Worm (Caenorhabditis elegans) whole organism, young adult: ENCODE measurements around the gene F31D4.8.

Experiments used
- B0019.2 ChIP-seq: fragments of 200-800 bp; sonication (Bioruptor generic); conservative IDR thresholded peaks from 2 replicates; pipeline ENCODE4 v1.3.6; 2022; ENCODE audit warnings: missing genetic modification reagents, missing genetic modification characterization, missing compliant biosample characterization
- B0261.1 ChIP-seq: sonication (generic microtip); optimal IDR thresholded peaks from 2 replicates; lab custom pipeline; 2016; ENCODE audit warnings: mild to moderate bottlenecking, missing genetic modification characterization, moderate library complexity, missing compliant biosample characterization
- D2030.7 ChIP-seq: fragments of 200-800 bp; sonication (Bioruptor generic); IDR thresholded peaks from 2 replicates; pipeline ENCODE4 v1.3.6; 2022; ENCODE audit warnings: missing genetic modification reagents, missing genetic modification characterization, missing compliant biosample characterization
- F23B12.7 ChIP-seq: sonication (generic microtip); optimal IDR thresholded peaks from 2 replicates; lab custom pipeline; 2017; ENCODE audit warnings: missing genetic modification characterization, mild to moderate bottlenecking, missing compliant biosample characterization, antibody characterized with exemption, moderate library complexity; ENCODE audit not compliant: insufficient read depth
- F37B4.10 ChIP-seq: fragments of 200-800 bp; sonication (Bioruptor generic); IDR thresholded peaks from 2 replicates; pipeline ENCODE4 v1.3.6; 2022; ENCODE audit warnings: missing genetic modification characterization, missing compliant biosample characterization
- T07F8.4 ChIP-seq: sonication (generic microtip); optimal IDR thresholded peaks from 2 replicates; lab custom pipeline; 2016; ENCODE audit warnings: mild to moderate bottlenecking, missing genetic modification characterization, moderate library complexity, missing compliant biosample characterization
- Y53F4B.3 ChIP-seq: fragments of 200-800 bp; sonication (Bioruptor generic); IDR thresholded peaks from 2 replicates; pipeline ENCODE4 v1.3.6; 2022; ENCODE audit warnings: missing genetic modification reagents, missing genetic modification characterization, missing compliant biosample characterization
- Y56A3A.18 ChIP-seq: fragments of 200-800 bp; sonication (Bioruptor generic); IDR thresholded peaks from 2 replicates; pipeline ENCODE4 v1.3.6; 2022; ENCODE audit warnings: missing genetic modification reagents, missing genetic modification characterization, missing compliant biosample characterization
- ama-1 ChIP-seq, 3 experiments: fragments of 150-350 bp in 1 of 3; sonication (generic microtip) in 2 of 3; optimal IDR thresholded peaks; 2 replicates each; lab custom pipeline; 2014 to 2018; ENCODE audit warnings: missing biosample characterization in 2 of 3, missing genetic modification characterization in 2 of 3, missing genetic modification reagents in 2 of 3
- atf-7 ChIP-seq: sonication (generic microtip); optimal IDR thresholded peaks from 2 replicates; lab custom pipeline; 2017; ENCODE audit warnings: mild to moderate bottlenecking, missing genetic modification characterization, missing compliant biosample characterization
- athp-1 ChIP-seq: sonication (generic microtip); optimal IDR thresholded peaks from 2 replicates; lab custom pipeline; 2017; ENCODE audit warnings: mild to moderate bottlenecking, missing genetic modification characterization, missing compliant biosample characterization
- ccch-3 ChIP-seq: fragments of 200-800 bp; sonication (Bioruptor generic); optimal IDR thresholded peaks from 2 replicates; lab custom pipeline; 2018; ENCODE audit warnings: mild to moderate bottlenecking, missing genetic modification characterization, missing compliant biosample characterization
- ceh-40 ChIP-seq: fragments of 200-800 bp; sonication (Bioruptor generic); IDR thresholded peaks from 2 replicates; pipeline ENCODE4 v1.3.6; 2022; ENCODE audit warnings: missing genetic modification characterization, missing compliant biosample characterization
- ceh-79 ChIP-seq: sonication (generic microtip); optimal IDR thresholded peaks from 2 replicates; lab custom pipeline; 2017; ENCODE audit warnings: mild to moderate bottlenecking, missing genetic modification characterization, missing compliant biosample characterization
- dox-1 ChIP-seq: fragments of 200-800 bp; sonication (Bioruptor generic); IDR thresholded peaks from 2 replicates; pipeline ENCODE4 v1.3.6; 2022; ENCODE audit warnings: missing genetic modification reagents, missing genetic modification characterization, missing compliant biosample characterization
- dpff-1 ChIP-seq: sonication (generic microtip); optimal IDR thresholded peaks from 2 replicates; lab custom pipeline; 2017; ENCODE audit warnings: mild to moderate bottlenecking, missing genetic modification characterization, missing compliant biosample characterization
- efl-1 ChIP-seq: fragments of 150-350 bp; optimal IDR thresholded peaks from 2 replicates; lab custom pipeline; 2014; ENCODE audit warnings: missing biosample characterization, missing genetic modification reagents, missing genetic modification characterization
- egrh-3 ChIP-seq: fragments of 200-800 bp; sonication (Bioruptor generic); IDR thresholded peaks from 2 replicates; pipeline ENCODE4 v1.3.6; 2022; ENCODE audit warnings: missing genetic modification reagents, missing genetic modification characterization, missing compliant biosample characterization
- ekl-4 ChIP-seq: fragments of 200-800 bp; sonication (Bioruptor generic); IDR thresholded peaks from 2 replicates; pipeline ENCODE4 v1.3.6; 2022; ENCODE audit warnings: missing genetic modification reagents, missing genetic modification characterization, missing compliant biosample characterization
- ets-4 ChIP-seq: fragments of 200-800 bp; sonication (Bioruptor generic); optimal IDR thresholded peaks from 2 replicates; lab custom pipeline; 2018; ENCODE audit warnings: mild to moderate bottlenecking, missing genetic modification characterization, missing compliant biosample characterization
- hlh-12 ChIP-seq: sonication (generic microtip); optimal IDR thresholded peaks from 2 replicates; lab custom pipeline; 2016; ENCODE audit warnings: missing genetic modification characterization, missing compliant biosample characterization
- lag-1 ChIP-seq: fragments of 200-800 bp; sonication (Bioruptor generic); IDR thresholded peaks from 2 replicates; pipeline ENCODE4 v1.3.6; 2022; ENCODE audit warnings: missing genetic modification reagents, missing genetic modification characterization, missing compliant biosample characterization
- lin-35 ChIP-seq, 3 experiments: fragments of 150-350 bp in 2 of 3; sonication (generic microtip) in 1 of 3; optimal IDR thresholded peaks; 2 replicates each; lab custom pipeline; 2014 to 2018; ENCODE audit warnings: missing biosample characterization in 3 of 3, missing genetic modification characterization in 3 of 3, missing genetic modification reagents in 3 of 3
- lin-54 ChIP-seq: fragments of 200-800 bp; sonication (Bioruptor generic); optimal IDR thresholded peaks from 2 replicates; lab custom pipeline; 2018; ENCODE audit warnings: mild to moderate bottlenecking, missing genetic modification characterization, missing compliant biosample characterization
- lsl-1 ChIP-seq: fragments of 200-800 bp; sonication (Bioruptor generic); optimal IDR thresholded peaks from 2 replicates; lab custom pipeline; 2018; ENCODE audit warnings: mild to moderate bottlenecking, missing genetic modification characterization, moderate library complexity, missing compliant biosample characterization
- madf-8 ChIP-seq: fragments of 200-800 bp; sonication (Bioruptor generic); conservative IDR thresholded peaks from 2 replicates; pipeline ENCODE4 v1.3.6; 2022; ENCODE audit warnings: missing genetic modification reagents, missing genetic modification characterization, missing compliant biosample characterization
- mxl-1 ChIP-seq: sonication (generic microtip); optimal IDR thresholded peaks from 2 replicates; lab custom pipeline; 2016; ENCODE audit warnings: missing genetic modification characterization, missing compliant biosample characterization
- nfya-2 ChIP-seq: fragments of 200-800 bp; sonication (Bioruptor generic); IDR thresholded peaks from 2 replicates; pipeline ENCODE4 v1.3.6; 2022; ENCODE audit warnings: missing genetic modification reagents, missing genetic modification characterization, missing compliant biosample characterization
- nhr-80 ChIP-seq: sonication (generic microtip); optimal IDR thresholded peaks from 2 replicates; lab custom pipeline; 2016; ENCODE audit warnings: missing genetic modification characterization, missing compliant biosample characterization
- nhr-90 ChIP-seq: sonication (generic microtip); optimal IDR thresholded peaks from 2 replicates; lab custom pipeline; 2016; ENCODE audit warnings: missing genotype, mild to moderate bottlenecking, missing genetic modification characterization, missing compliant biosample characterization
- pha-4 ChIP-seq: fragments of 150-350 bp; sonication (generic microtip); optimal IDR thresholded peaks from 2 replicates; lab custom pipeline; 2014; ENCODE audit warnings: missing biosample characterization, missing genetic modification reagents, missing genetic modification characterization
- repo-1 ChIP-seq: sonication (generic microtip); optimal IDR thresholded peaks from 2 replicates; lab custom pipeline; 2017; ENCODE audit warnings: mild to moderate bottlenecking, missing genetic modification characterization, missing compliant biosample characterization
- rpc-1 ChIP-seq, 2 experiments: fragments of 150-350 bp in 1 of 2; sonication (generic microtip) in 1 of 2; optimal IDR thresholded peaks; 2 replicates each; lab custom pipeline; 2014 to 2018; ENCODE audit warnings: missing biosample characterization in 1 of 2, missing genetic modification characterization in 1 of 2, missing genetic modification reagents in 1 of 2, missing genotype in 1 of 2
- snpc-3.4 ChIP-seq: sonication (generic microtip); optimal IDR thresholded peaks from 2 replicates; lab custom pipeline; 2017; ENCODE audit warnings: missing genetic modification characterization, mild to moderate bottlenecking, missing compliant biosample characterization, antibody characterized with exemption, moderate library complexity, missing genotype, missing genetic modification reagents
- snpc-4 ChIP-seq, 5 experiments: fragments of 150-350 bp in 1 of 5; sonication (generic microtip) in 4 of 5; optimal IDR thresholded peaks; 2 replicates each; lab custom pipeline; 2014 to 2018; ENCODE audit warnings: missing genetic modification characterization in 5 of 5, missing biosample characterization in 3 of 5, antibody characterized with exemption in 2 of 5, mild to moderate bottlenecking in 2 of 5, missing compliant biosample characterization in 2 of 5, missing genotype in 2 of 5, moderate library complexity in 2 of 5, missing genetic modification reagents in 1 of 5
- somi-1 ChIP-seq: fragments of 200-800 bp; sonication (Bioruptor generic); optimal IDR thresholded peaks from 2 replicates; lab custom pipeline; 2018; ENCODE audit warnings: mild to moderate bottlenecking, missing genetic modification characterization, missing compliant biosample characterization
- unc-62 ChIP-seq: fragments of 150-350 bp; optimal IDR thresholded peaks from 2 replicates; lab custom pipeline; 2014; ENCODE audit warnings: missing biosample characterization, missing genetic modification reagents, missing genetic modification characterization
- ztf-25 ChIP-seq: fragments of 200-800 bp; sonication (Bioruptor generic); IDR thresholded peaks from 2 replicates; pipeline ENCODE4 v1.3.6; 2022; ENCODE audit warnings: missing genetic modification reagents, missing genetic modification characterization, missing compliant biosample characterization
- ztf-26 ChIP-seq: sonication (generic microtip); optimal IDR thresholded peaks from 2 replicates; lab custom pipeline; 2017; ENCODE audit warnings: missing genetic modification characterization, missing compliant biosample characterization
- ztf-28 ChIP-seq: fragments of 200-800 bp; sonication (Bioruptor generic); IDR thresholded peaks from 2 replicates; pipeline ENCODE4 v1.3.6; 2022; ENCODE audit warnings: missing genetic modification reagents, missing genetic modification characterization, missing compliant biosample characterization
- ztf-3 ChIP-seq: fragments of 200-800 bp; sonication (Bioruptor generic); optimal IDR thresholded peaks from 2 replicates; lab custom pipeline; 2018; ENCODE audit warnings: mild to moderate bottlenecking, missing genetic modification characterization, missing compliant biosample characterization

The F31D4.8 gene

ce11 chrV:20868329-20868728 is at the start of gene F31D4.8:
Gene F31D4.8 (minus strand): TSS chrV:20868429.
- TF ChIP-seq efl-1 (GFP tag; lab: Kevin White, UChicago), result no peak
- TF ChIP-seq Y53F4B.3 (GFP tag; lab: Robert Waterston, UW), result no peak
- TF ChIP-seq ztf-25 (GFP tag; lab: Robert Waterston, UW), result no peak

- TF ChIP-seq dox-1, result no peak
- no peak for TF ChIP-seq ztf-25 (GFP tag; lab: Robert Waterston, UW)
- no peak for TF ChIP-seq lsl-1
- no peak for TF ChIP-seq ceh-40 (GFP tag; lab: Robert Waterston, UW)
- TF ChIP-seq ets-4 (GFP tag; lab: Kevin White, UChicago), result no peak
- TF ChIP-seq D2030.7 (GFP tag; lab: Robert Waterston, UW), result no peak
- TF ChIP-seq ztf-26, result no peak
- no peak for TF ChIP-seq athp-1 (tag; lab: Kevin White, UChicago)
These were observed 47.0 kb upstream of the F31D4.8 start, which contains the start of gene pbo-5 for ce11 chrV:20915186-20915585. Gene pbo-5 (plus strand): TSS chrV:20915486.

- TF ChIP-seq ztf-3 (no peak), rpc-1 (optimal IDR thresholded peaks at IDR 0.05; lab: Kevin White, UChicago) (no peak), rpc-1 (tag; optimal IDR thresholded peaks at IDR 0.05; lab: Kevin White, UChicago) (no peak), lin-54 (GFP tag; lab: Kevin White, UChicago) (no peak), F37B4.10 (GFP tag; lab: Robert Waterston, UW) (no peak), ztf-25 (GFP tag; lab: Robert Waterston, UW) (no peak), athp-1 (tag; lab: Kevin White, UChicago) (no peak), Y56A3A.18 (GFP tag; lab: Robert Waterston, UW) (no peak), hlh-12 (no peak), T07F8.4 (no peak), ccch-3 (no peak), F23B12.7 (no peak), snpc-3.4 (no peak), nhr-90 (tag; lab: Kevin White, UChicago) (no peak), nfya-2 (GFP tag; lab: Robert Waterston, UW) (no peak), snpc-4 (GFP tag; optimal IDR thresholded peaks at IDR 0.05; lab: Kevin White, UChicago) (no peak), snpc-4 (tag; optimal IDR thresholded peaks at IDR 0.05; lab: Kevin White, UChicago) (no peak), egrh-3 (GFP tag; lab: Robert Waterston, UW) (no peak)
These were observed 41.9 kb upstream of the F31D4.8 start, which contains the start of gene ttll-9 for ce11 chrV:20910167-20910566. Gene ttll-9 (plus strand): TSS chrV:20910467.

ce11 chrV:20909761-20910160 is 41.5 kb upstream of the F31D4.8 start:
- peak; percentile 2 for TF ChIP-seq atf-7
- TF ChIP-seq dox-1, result 0 out of 2 replicates have a peak, but pooled peaks have one; percentile 12
- no peak for TF ChIP-seq snpc-3.4
- peak; percentile 90 for TF ChIP-seq nhr-80 (tag; lab: Kevin White, UChicago)
- TF ChIP-seq mxl-1 (tag; lab: Kevin White, UChicago), result no peak
- TF ChIP-seq, all 124 proteins: peak for 3

ce11 chrV:20906977-20907376 is 38.7 kb upstream of the F31D4.8 start:
- TF ChIP-seq ets-4 (GFP tag; lab: Kevin White, UChicago) (no peak), ama-1 (optimal IDR thresholded peaks at IDR 0.05; lab: Kevin White, UChicago) (no peak), ama-1 (GFP tag; optimal IDR thresholded peaks at IDR 0.05; lab: Kevin White, UChicago) (no peak), lin-35 (GFP tag; optimal IDR thresholded peaks at IDR 0.05; lab: Kevin White, UChicago) (no peak), repo-1 (tag; lab: Kevin White, UChicago) (no peak), ceh-40 (GFP tag; lab: Robert Waterston, UW) (no peak), somi-1 (no peak), ztf-28 (GFP tag; lab: Robert Waterston, UW) (no peak), ekl-4 (GFP tag; lab: Robert Waterston, UW) (no peak), pha-4 (no peak), B0019.2 (no peak), lag-1 (GFP tag; lab: Robert Waterston, UW) (no peak), madf-8 (no peak), dpff-1 (tag; lab: Kevin White, UChicago) (no peak), B0261.1 (no peak), unc-62 (GFP tag; lab: Kevin White, UChicago) (no peak), ceh-79 (no peak)
- TF ChIP-seq, all 124 proteins: peak for 0
